Worm (Caenorhabditis elegans): ENCODE measurements around the gene F56D2.5.

F56D2.5 gene

DNA sequence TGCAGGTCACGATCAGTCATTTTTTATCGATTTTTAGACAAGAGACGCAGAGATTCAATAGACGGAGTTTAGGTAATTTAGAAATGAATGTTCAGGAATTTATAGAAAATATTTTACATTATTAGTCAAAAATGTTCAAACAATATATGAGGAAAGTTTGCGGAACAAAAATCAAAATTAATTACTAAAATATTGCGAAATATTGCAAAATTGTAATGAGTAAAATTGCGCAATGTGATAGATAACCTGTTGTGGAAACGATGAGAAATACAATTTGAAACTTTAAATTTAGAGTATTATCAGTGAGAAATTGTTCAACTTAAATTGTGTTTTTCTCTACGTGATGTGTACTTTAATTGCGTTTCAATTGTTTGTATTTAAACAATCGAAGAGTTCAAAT lies at the start of gene F56D2.5:
Gene F56D2.5 (minus strand): TSS at position 371 of the 400 bp plus-strand sequence.
- TF ChIP-seq lin-32 (GFP tag; optimal IDR thresholded peaks at IDR 0.05) = no peak
- TF ChIP-seq ceh-83 (GFP tag; optimal IDR thresholded peaks at IDR 0.05) = no peak
- TF ChIP-seq elt-1 (tag; optimal IDR thresholded peaks at IDR 0.05; ENCODE audit: borderline replicate concordance, insufficient read depth) = no peak
- no peak for TF ChIP-seq drap-1 (GFP tag; optimal IDR thresholded peaks at IDR 0.05)
- no peak for TF ChIP-seq nhr-237 (tag; optimal IDR thresholded peaks at IDR 0.05)
- no peak for TF ChIP-seq nhr-12 (tag; optimal IDR thresholded peaks at IDR 0.05)
- TF ChIP-seq ces-1 (GFP tag; optimal IDR thresholded peaks at IDR 0.05) = no peak
- no peak for TF ChIP-seq blmp-1 (tag; optimal IDR thresholded peaks at IDR 0.05)
- no peak for TF ChIP-seq sptf-1 (tag; optimal IDR thresholded peaks at IDR 0.05)
- no peak for TF ChIP-seq mep-1 (tag; optimal IDR thresholded peaks at IDR 0.05)
- no peak for TF ChIP-seq zip-8 (tag; optimal IDR thresholded peaks at IDR 0.05)
- TF ChIP-seq ceh-39 (tag; optimal IDR thresholded peaks at IDR 0.05) = no peak
- TF ChIP-seq pha-4 (tag; optimal IDR thresholded peaks at IDR 0.05) = no peak
- no peak for TF ChIP-seq lin-13 (tag; optimal IDR thresholded peaks at IDR 0.05)
- no peak for TF ChIP-seq hlh-1 (tag; optimal IDR thresholded peaks at IDR 0.05)
- no peak for TF ChIP-seq nhr-76 (tag; optimal IDR thresholded peaks at IDR 0.05)
- TF ChIP-seq flh-1 (GFP tag; optimal IDR thresholded peaks at IDR 0.05) = no peak
- no peak for TF ChIP-seq ham-2 (GFP tag; optimal IDR thresholded peaks at IDR 0.05)
- no peak for TF ChIP-seq cnd-1 (tag; optimal IDR thresholded peaks at IDR 0.05)
- no peak for TF ChIP-seq M03D4.4 (tag; optimal IDR thresholded peaks at IDR 0.05)

DNA sequence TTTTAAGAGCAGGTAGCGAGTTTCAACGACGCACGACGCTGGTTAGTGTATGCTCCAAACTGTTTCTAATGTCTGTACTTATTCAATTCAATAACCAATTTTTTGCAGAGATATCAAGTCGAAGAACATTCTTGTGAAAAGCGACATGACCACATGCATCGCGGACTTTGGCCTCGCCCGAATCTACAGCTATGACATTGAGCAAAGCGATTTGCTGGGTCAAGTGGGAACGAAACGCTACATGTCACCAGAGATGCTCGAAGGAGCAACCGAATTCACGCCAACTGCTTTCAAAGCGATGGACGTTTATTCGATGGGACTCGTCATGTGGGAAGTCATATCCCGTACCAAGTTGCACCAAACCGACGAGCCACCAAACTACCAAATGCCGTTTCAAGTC lies 49.1 kb upstream of the F56D2.5 start:
- no peak for TF ChIP-seq ham-2 (GFP tag; optimal IDR thresholded peaks at IDR 0.05)
- no peak for TF ChIP-seq ceh-83 (GFP tag; optimal IDR thresholded peaks at IDR 0.05)
- no peak for TF ChIP-seq ces-1 (GFP tag; optimal IDR thresholded peaks at IDR 0.05)
- no peak for TF ChIP-seq lsy-2 (tag; optimal IDR thresholded peaks at IDR 0.05)
- no peak for TF ChIP-seq M03D4.4 (tag; optimal IDR thresholded peaks at IDR 0.05)
- TF ChIP-seq cnd-1 (tag; optimal IDR thresholded peaks at IDR 0.05) = no peak

DNA sequence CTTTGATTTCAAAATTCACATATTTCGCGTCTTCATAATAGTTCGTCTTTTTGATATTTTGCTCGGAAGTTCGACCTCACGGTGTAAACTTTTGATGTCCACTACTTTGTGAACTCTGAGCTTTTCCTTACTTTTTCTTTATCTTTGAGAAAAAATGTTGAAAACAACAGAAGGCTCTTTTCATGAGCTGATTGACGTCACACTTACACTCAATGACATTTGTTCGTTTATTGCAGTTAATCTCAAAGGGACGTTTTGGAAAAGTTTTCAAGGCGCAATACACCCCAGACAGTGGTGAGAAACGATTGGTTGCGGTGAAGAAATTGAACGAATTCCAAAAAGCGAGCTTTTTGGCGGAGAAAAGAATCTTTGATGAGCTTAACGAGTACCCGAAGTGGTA lies 48.0 kb upstream of the F56D2.5 start:
- TF ChIP-seq ceh-43 (GFP tag; optimal IDR thresholded peaks at IDR 0.05) (no peak), unc-39 (tag; optimal IDR thresholded peaks at IDR 0.05) (no peak), ham-2 (GFP tag; optimal IDR thresholded peaks at IDR 0.05) (no peak), mls-2 (tag; optimal IDR thresholded peaks at IDR 0.05) (no peak), bed-3 (GFP tag; optimal IDR thresholded peaks at IDR 0.05) (no peak)

DNA sequence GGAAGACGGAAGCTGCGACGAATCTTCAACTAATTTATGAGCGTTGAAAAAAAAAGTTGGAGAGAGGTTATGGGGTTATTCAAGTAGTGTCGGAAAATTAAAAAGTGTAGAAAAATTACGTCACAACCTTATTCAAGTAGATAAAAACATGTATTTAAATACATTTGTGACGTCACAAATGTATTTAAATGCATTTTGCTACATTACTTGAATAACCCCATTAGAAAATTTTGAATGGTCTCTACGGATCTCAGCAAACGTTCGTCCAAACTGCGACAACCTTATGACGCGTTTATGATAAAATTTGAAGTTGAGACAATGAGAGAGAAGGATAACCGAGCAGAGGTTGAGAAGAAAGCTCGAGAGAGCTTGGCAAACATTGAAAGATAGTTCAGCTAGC lies 46.3 kb upstream of the F56D2.5 start:
- TF ChIP-seq zip-8 (tag; optimal IDR thresholded peaks at IDR 0.05) = peak; percentile 90

DNA sequence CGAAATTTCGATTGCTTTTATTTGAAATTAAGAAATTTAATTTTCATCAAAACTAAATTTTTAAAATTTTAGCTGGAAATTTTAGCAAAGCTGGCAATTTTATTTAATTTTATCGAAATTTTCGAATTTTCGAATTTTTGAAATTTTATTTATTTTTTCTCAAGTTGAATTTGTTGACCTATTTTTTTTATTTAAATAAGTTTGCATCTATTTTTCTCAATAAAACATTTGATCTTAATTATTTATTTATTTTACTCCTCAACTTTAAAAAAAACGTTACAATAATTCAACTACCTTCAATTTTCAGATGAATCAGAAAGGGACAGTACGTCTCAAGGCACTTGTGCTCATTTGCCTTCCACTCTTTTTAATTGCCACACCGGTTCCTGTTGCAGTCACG lies 43.6 kb upstream of the F56D2.5 start, which contains the start of gene daf-4:
Gene daf-4 (plus strand): TSS at position 301 of the 400 bp plus-strand sequence.
- no peak for TF ChIP-seq unc-120 (tag; optimal IDR thresholded peaks at IDR 0.05; ENCODE audit: poor library complexity, severe bottlenecking)
- TF ChIP-seq nhr-237 (tag; optimal IDR thresholded peaks at IDR 0.05) = no peak
- TF ChIP-seq nhr-28 (tag; optimal IDR thresholded peaks at IDR 0.05) = no peak
- TF ChIP-seq snpc-4 (tag; optimal IDR thresholded peaks at IDR 0.05) = no peak
- TF ChIP-seq ceh-39 (tag; optimal IDR thresholded peaks at IDR 0.05) = no peak
- no peak for TF ChIP-seq lin-13 (tag; optimal IDR thresholded peaks at IDR 0.05)
- no peak for TF ChIP-seq elt-1 (tag; optimal IDR thresholded peaks at IDR 0.05; ENCODE audit: borderline replicate concordance, insufficient read depth)
- TF ChIP-seq hlh-1 (tag; optimal IDR thresholded peaks at IDR 0.05) = no peak
- no peak for TF ChIP-seq tbx-8 (GFP tag; optimal IDR thresholded peaks at IDR 0.05)
- no peak for TF ChIP-seq lin-32 (GFP tag; optimal IDR thresholded peaks at IDR 0.05)
- no peak for TF ChIP-seq mab-5 (tag; optimal IDR thresholded peaks at IDR 0.05)
- TF ChIP-seq cnd-1 (tag; optimal IDR thresholded peaks at IDR 0.05) = no peak
- no peak for TF ChIP-seq ham-2 (GFP tag; optimal IDR thresholded peaks at IDR 0.05)
- no peak for TF ChIP-seq unc-39 (tag; optimal IDR thresholded peaks at IDR 0.05)
- TF ChIP-seq ces-1 (GFP tag; optimal IDR thresholded peaks at IDR 0.05) = no peak

DNA sequence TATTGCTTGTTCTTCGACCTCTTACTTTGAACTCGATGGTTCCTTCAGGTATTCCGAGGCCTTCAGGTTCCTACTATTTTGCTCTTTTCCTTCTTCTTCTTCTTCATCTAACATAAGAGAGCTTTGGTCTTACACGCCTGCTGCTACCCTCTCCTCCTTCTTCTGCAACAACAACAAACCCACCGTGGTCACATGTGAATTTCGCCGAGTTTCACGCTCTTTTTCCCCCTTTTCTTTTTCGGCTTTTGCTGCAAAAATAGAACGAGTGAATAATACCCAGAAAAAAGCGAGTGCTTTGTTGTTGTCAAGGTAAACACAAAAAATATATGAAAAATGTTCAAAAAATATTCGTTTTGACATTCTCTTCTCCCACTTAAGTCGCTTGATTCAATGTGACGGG lies 42.2 kb upstream of the F56D2.5 start:
- TF ChIP-seq cnd-1 (tag; optimal IDR thresholded peaks at IDR 0.05) (no peak), ces-1 (GFP tag; optimal IDR thresholded peaks at IDR 0.05) (no peak), unc-120 (tag; optimal IDR thresholded peaks at IDR 0.05; ENCODE audit: poor library complexity, severe bottlenecking) (peak; percentile 30), hlh-1 (tag; optimal IDR thresholded peaks at IDR 0.05) (peak; percentile 38)

Measured in whole organism, mixed stage, embryonic.